Fruit fly (Drosophila melanogaster) whole organism, embryonic: ENCODE measurements around the gene CG16964.

ENCODE experiments used
- Asciz ChIP-seq: fragments of 200-800 bp; sonication (Bioruptor generic); optimal IDR thresholded peaks from 2 replicates; lab custom pipeline; 2017; ENCODE audit warnings: missing biosample characterization, mild to moderate bottlenecking, missing genetic modification characterization, missing genetic modification reagents
- Bdp1 ChIP-seq: fragments of 200-800 bp; sonication (Bioruptor generic); optimal IDR thresholded peaks from 3 replicates; lab custom pipeline; 2016; ENCODE audit warnings: missing biosample characterization, missing genetic modification characterization
- CG10979 ChIP-seq: fragments of 200-800 bp; sonication (Bioruptor generic); optimal IDR thresholded peaks from 2 replicates; lab custom pipeline; 2018; ENCODE audit warnings: missing biosample characterization, mild to moderate bottlenecking, missing genetic modification characterization, moderate library complexity
- CG11504 ChIP-seq: fragments of 200-800 bp; sonication (Bioruptor generic); optimal IDR thresholded peaks from 3 replicates; lab custom pipeline; 2019; ENCODE audit warnings: missing biosample characterization, mild to moderate bottlenecking, missing genetic modification characterization, moderate library complexity
- CG12071 ChIP-seq: fragments of 200-800 bp; sonication (Bioruptor generic); optimal IDR thresholded peaks from 3 replicates; lab custom pipeline; 2018; ENCODE audit warnings: missing biosample characterization, mild to moderate bottlenecking, missing genetic modification characterization
- CG13296 ChIP-seq: fragments of 200-800 bp; sonication (Bioruptor generic); optimal IDR thresholded peaks from 3 replicates; lab custom pipeline; 2018; ENCODE audit warnings: missing biosample characterization, mild to moderate bottlenecking, missing genetic modification characterization
- CG13424 ChIP-seq: fragments of 200-800 bp; sonication (Bioruptor generic); optimal IDR thresholded peaks from 2 replicates; lab custom pipeline; 2019; ENCODE audit warnings: missing biosample characterization, mild to moderate bottlenecking, missing genetic modification characterization, moderate library complexity
- CG14860 ChIP-seq: fragments of 200-800 bp; sonication (Bioruptor generic); IDR thresholded peaks from 3 replicates; pipeline ENCODE4 v1.3.6; 2022; ENCODE audit warnings: missing biosample characterization, missing genetic modification characterization; ENCODE audit not compliant: partially characterized antibody
- CG14965 ChIP-seq: fragments of 200-800 bp; sonication (Bioruptor generic); optimal IDR thresholded peaks from 2 replicates; lab custom pipeline; 2016; ENCODE audit warnings: missing biosample characterization, missing genetic modification characterization, borderline replicate concordance
- CG15514 ChIP-seq: fragments of 200-800 bp; sonication (Bioruptor generic); optimal IDR thresholded peaks from 3 replicates; lab custom pipeline; 2017; ENCODE audit warnings: missing biosample characterization, missing genetic modification characterization, mild to moderate bottlenecking, moderate library complexity, missing genetic modification reagents
- CG17802 ChIP-seq: fragments of 200-800 bp; sonication (Bioruptor generic); optimal IDR thresholded peaks from 2 replicates; lab custom pipeline; 2018; ENCODE audit warnings: missing biosample characterization, mild to moderate bottlenecking, missing genetic modification characterization, moderate library complexity
- CG18599 ChIP-seq: fragments of 200-800 bp; sonication (Bioruptor generic); optimal IDR thresholded peaks from 3 replicates; lab custom pipeline; 2017; ENCODE audit warnings: missing biosample characterization, missing genetic modification characterization, mild to moderate bottlenecking, moderate library complexity, missing genetic modification reagents
- CG31224 ChIP-seq: fragments of 200-800 bp; sonication (Bioruptor generic); IDR thresholded peaks from 2 replicates; pipeline ENCODE4 v1.3.6; 2022; ENCODE audit warnings: missing biosample characterization, missing genetic modification characterization
- CG3163 ChIP-seq: fragments of 200-800 bp; sonication (Bioruptor generic); optimal IDR thresholded peaks from 3 replicates; lab custom pipeline; 2016; ENCODE audit warnings: missing biosample characterization, missing genetic modification characterization
- CG32532 ChIP-seq: fragments of 200-800 bp; sonication (Bioruptor generic); IDR thresholded peaks from 2 replicates; pipeline ENCODE4 v1.3.6; 2022; ENCODE audit warnings: missing biosample characterization, missing genetic modification characterization
- CG3281 ChIP-seq: fragments of 200-800 bp; sonication (Bioruptor generic); optimal IDR thresholded peaks from 3 replicates; lab custom pipeline; 2017; ENCODE audit warnings: missing biosample characterization, mild to moderate bottlenecking, missing genetic modification characterization
- CG34376 ChIP-seq: fragments of 200-800 bp; sonication (Bioruptor generic); optimal IDR thresholded peaks from 2 replicates; lab custom pipeline; 2018; ENCODE audit warnings: missing biosample characterization, mild to moderate bottlenecking, missing genetic modification characterization
- CG4404 ChIP-seq: fragments of 200-800 bp; sonication (Bioruptor generic); IDR thresholded peaks from 2 replicates; pipeline ENCODE4 v1.3.6; 2022; ENCODE audit warnings: missing biosample characterization, missing genetic modification characterization
- CG5180 ChIP-seq: fragments of 200-800 bp; sonication (Bioruptor generic); optimal IDR thresholded peaks from 3 replicates; lab custom pipeline; 2017; ENCODE audit warnings: missing biosample characterization, missing genetic modification characterization, mild to moderate bottlenecking, moderate library complexity, missing genetic modification reagents
- CG6765 ChIP-seq: fragments of 200-800 bp; sonication (Bioruptor generic); optimal IDR thresholded peaks from 3 replicates; lab custom pipeline; 2017; ENCODE audit warnings: missing biosample characterization, mild to moderate bottlenecking, missing genetic modification characterization
- CTCF ChIP-seq: fragments of 200-800 bp; sonication (Bioruptor generic); optimal IDR thresholded peaks from 2 replicates; lab custom pipeline; 2017; ENCODE audit warnings: missing biosample characterization, mild to moderate bottlenecking, missing genetic modification characterization, moderate library complexity
- Deaf1 ChIP-seq: fragments of 200-800 bp; optimal IDR thresholded peaks from 3 replicates; lab custom pipeline; 2019; ENCODE audit warnings: missing biosample characterization, mild to moderate bottlenecking, missing genetic modification characterization, moderate library complexity
- E2f2 ChIP-seq: fragments of 200-800 bp; sonication (Bioruptor generic); IDR thresholded peaks from 2 replicates; pipeline ENCODE4 v1.3.6; 2022; ENCODE audit warnings: missing biosample characterization, missing genetic modification characterization
- Fer1 ChIP-seq: fragments of 200-800 bp; sonication (Bioruptor generic); optimal IDR thresholded peaks from 2 replicates; lab custom pipeline; 2017; ENCODE audit warnings: missing biosample characterization, mild to moderate bottlenecking, missing genetic modification characterization
- Gsc ChIP-seq: fragments of 200-800 bp; sonication (Bioruptor generic); IDR thresholded peaks from 2 replicates; pipeline ENCODE4 v1.3.6; 2022; ENCODE audit warnings: missing biosample characterization, missing genetic modification characterization
- Meics ChIP-seq: fragments of 200-800 bp; sonication (Bioruptor generic); optimal IDR thresholded peaks from 2 replicates; lab custom pipeline; 2017; ENCODE audit warnings: missing biosample characterization, mild to moderate bottlenecking, missing genetic modification characterization
- Nf-YB ChIP-seq: fragments of 200-800 bp; sonication (Bioruptor generic); optimal IDR thresholded peaks from 3 replicates; lab custom pipeline; 2019; ENCODE audit warnings: missing biosample characterization, mild to moderate bottlenecking, missing genetic modification characterization, moderate library complexity
- ab ChIP-seq: fragments of 200-800 bp; sonication (Bioruptor generic); optimal IDR thresholded peaks from 2 replicates; lab custom pipeline; 2016; ENCODE audit warnings: missing biosample characterization, missing genetic modification characterization
- ash1 ChIP-seq: fragments of 200-800 bp; sonication (Bioruptor generic); optimal IDR thresholded peaks from 2 replicates; lab custom pipeline; 2018; ENCODE audit warnings: missing biosample characterization, mild to moderate bottlenecking, missing genetic modification characterization
- disco-r ChIP-seq: fragments of 200-800 bp; sonication (Bioruptor generic); optimal IDR thresholded peaks from 2 replicates; lab custom pipeline; 2016; ENCODE audit warnings: missing biosample characterization, missing genetic modification characterization
- dmrt11E ChIP-seq: fragments of 200-800 bp; sonication (Bioruptor generic); optimal IDR thresholded peaks from 3 replicates; lab custom pipeline; 2018; ENCODE audit warnings: missing biosample characterization, mild to moderate bottlenecking, missing genetic modification characterization, moderate library complexity
- gce ChIP-seq: fragments of 200-800 bp; sonication (Bioruptor generic); IDR thresholded peaks from 3 replicates; pipeline ENCODE4 v1.3.6; 2022; ENCODE audit warnings: missing biosample characterization, missing genetic modification characterization
- kah ChIP-seq: fragments of 200-800 bp; sonication (Bioruptor generic); optimal IDR thresholded peaks from 2 replicates; lab custom pipeline; 2018; ENCODE audit warnings: missing biosample characterization, mild to moderate bottlenecking, missing genetic modification characterization
- lab ChIP-seq: fragments of 200-800 bp; sonication (Bioruptor generic); optimal IDR thresholded peaks from 3 replicates; lab custom pipeline; 2017; ENCODE audit warnings: missing biosample characterization, missing genetic modification characterization, mild to moderate bottlenecking, moderate library complexity, missing genetic modification reagents
- mld ChIP-seq: fragments of 200-800 bp; sonication (Bioruptor generic); IDR thresholded peaks from 3 replicates; pipeline ENCODE4 v1.3.6; 2022; ENCODE audit warnings: missing biosample characterization, missing genetic modification characterization; ENCODE audit not compliant: partially characterized antibody
- oc ChIP-seq: fragments of 200-800 bp; sonication (Bioruptor generic); optimal IDR thresholded peaks from 2 replicates; lab custom pipeline; 2018; ENCODE audit warnings: missing biosample characterization, mild to moderate bottlenecking, missing genetic modification characterization, moderate library complexity
- onecut ChIP-seq: fragments of 200-800 bp; sonication (Bioruptor generic); IDR thresholded peaks from 2 replicates; pipeline ENCODE4 v1.3.6; 2022; ENCODE audit warnings: missing biosample characterization, missing genetic modification characterization
- otp ChIP-seq: fragments of 200-800 bp; sonication (Bioruptor generic); IDR thresholded peaks from 3 replicates; pipeline ENCODE4, ENCODE4 v1.3.6; 2022; ENCODE audit warnings: missing biosample characterization, missing genetic modification characterization
- scrt ChIP-seq: fragments of 200-800 bp; sonication (Bioruptor generic); optimal IDR thresholded peaks from 2 replicates; lab custom pipeline; 2018; ENCODE audit warnings: missing biosample characterization, mild to moderate bottlenecking, missing genetic modification characterization, moderate library complexity
- sens-2 ChIP-seq: fragments of 200-800 bp; sonication (Bioruptor generic); IDR thresholded peaks from 2 replicates; pipeline ENCODE4 v1.3.6; 2022; ENCODE audit warnings: missing biosample characterization, missing genetic modification characterization
- sob ChIP-seq: fragments of 200-800 bp; sonication (Bioruptor generic); IDR thresholded peaks from 2 replicates; pipeline ENCODE4 v1.3.6; 2022; ENCODE audit warnings: missing biosample characterization, missing genetic modification characterization
- sr ChIP-seq: fragments of 200-800 bp; sonication (Bioruptor generic); IDR thresholded peaks from 3 replicates; pipeline ENCODE4 v1.3.6; 2022; ENCODE audit warnings: missing biosample characterization, missing genetic modification characterization
- stwl ChIP-seq: fragments of 200-800 bp; sonication (Bioruptor generic); optimal IDR thresholded peaks from 3 replicates; lab custom pipeline; 2018; ENCODE audit warnings: missing biosample characterization, mild to moderate bottlenecking, missing genetic modification characterization, moderate library complexity
- tll ChIP-seq, 2 experiments: fragments of 200-800 bp in 1 of 2; fragments of >200 bp in 1 of 2; sonication (Bioruptor generic) in 1 of 2; optimal IDR thresholded peaks; 2 replicates each; lab custom pipeline; 2017 to 2019; ENCODE audit warnings: missing biosample characterization in 2 of 2, missing genetic modification characterization in 2 of 2, mild to moderate bottlenecking in 1 of 2, moderate library complexity in 1 of 2

CG16964 gene

DNA sequence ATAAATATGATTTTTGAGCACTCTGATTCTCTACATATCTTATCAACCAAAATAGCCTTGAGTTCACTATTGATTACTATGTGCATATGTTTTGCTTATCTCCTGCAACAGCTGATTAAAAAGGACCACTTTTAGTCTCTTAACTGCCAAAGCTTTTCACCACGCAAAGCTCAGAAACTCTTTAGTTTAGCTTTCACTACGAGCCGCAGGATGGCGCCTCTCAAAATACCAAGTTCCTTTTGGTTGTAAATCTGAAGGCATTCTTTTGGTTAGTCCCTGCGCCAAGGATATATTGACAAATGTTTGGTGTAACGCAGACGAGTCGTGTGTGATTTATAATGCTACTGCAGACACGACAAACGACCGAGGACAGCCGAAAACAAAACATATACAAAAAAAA is 43.6 kb upstream of the CG16964 start:
- TF ChIP-seq mld (GFP tag; lab: Robert Waterston, UW), result no peak
- TF ChIP-seq CG15514 (GFP tag; lab: Kevin White, UChicago), result peak; percentile 1
- TF ChIP-seq tll (GFP tag; optimal IDR thresholded peaks at IDR 0.05; lab: Kevin White, UChicago), result no peak
- TF ChIP-seq sob (GFP tag; lab: Robert Waterston, UW), result no peak
- TF ChIP-seq sens-2, result no peak
- TF ChIP-seq Fer1 (GFP tag; lab: Kevin White, UChicago), result peak; percentile 46
- TF ChIP-seq CG18599, result peak; percentile 11
- no peak for TF ChIP-seq E2f2 (GFP tag; lab: Robert Waterston, UW)
- TF ChIP-seq otp (GFP tag; lab: Robert Waterston, UW), result no peak
- peak; percentile 74 for TF ChIP-seq CG3163 (GFP tag; lab: Kevin White, UChicago)
- no peak for TF ChIP-seq kah (GFP tag; lab: Kevin White, UChicago)
- no peak for TF ChIP-seq stwl (tag; lab: Kevin White, UChicago)
- no peak for TF ChIP-seq sr (GFP tag; lab: Robert Waterston, UW)
- no peak for TF ChIP-seq ab (GFP tag; lab: Kevin White, UChicago)
- TF ChIP-seq disco-r (GFP tag; lab: Kevin White, UChicago), result no peak
- no peak for TF ChIP-seq CG4404 (GFP tag; lab: Robert Waterston, UW)
- TF ChIP-seq dmrt11E, result no peak
- no peak for TF ChIP-seq CG14860 (GFP tag; lab: Robert Waterston, UW)
- TF ChIP-seq CG12071, result peak; percentile 13
- peak; percentile 38 for TF ChIP-seq scrt (GFP tag; lab: Kevin White, UChicago)
- TF ChIP-seq CG13296 (GFP tag; lab: Kevin White, UChicago), result peak; percentile 20
- peak; percentile 2 for TF ChIP-seq CG6765 (GFP tag; lab: Kevin White, UChicago)
- no peak for TF ChIP-seq Gsc (GFP tag; lab: Robert Waterston, UW)
- peak; percentile 38 for TF ChIP-seq lab
- TF ChIP-seq CG34376 (GFP tag; lab: Kevin White, UChicago), result no peak
- peak; percentile 6 for TF ChIP-seq CG3281 (GFP tag; lab: Kevin White, UChicago)
- TF ChIP-seq onecut, result peak; percentile 25; the same call in 1 of the 2 replicates
- TF ChIP-seq Meics (GFP tag; lab: Kevin White, UChicago), result peak; percentile 1
- TF ChIP-seq CG31224, result no peak
- TF ChIP-seq CG32532 (GFP tag; lab: Robert Waterston, UW), result peak; percentile 14; the same call in 1 of the 2 replicates
- no peak for TF ChIP-seq CG17802 (tag; lab: Kevin White, UChicago)
- TF ChIP-seq CG10979 (tag; lab: Kevin White, UChicago), result no peak
- TF ChIP-seq CTCF (GFP tag; lab: Kevin White, UChicago), result peak; percentile 87
- TF ChIP-seq CG14965, result peak; percentile 91
- no peak for TF ChIP-seq Nf-YB (GFP tag; lab: Kevin White, UChicago)
- TF ChIP-seq ash1 (GFP tag; lab: Kevin White, UChicago), result no peak
- TF ChIP-seq, all 482 proteins: peak for 15

DNA sequence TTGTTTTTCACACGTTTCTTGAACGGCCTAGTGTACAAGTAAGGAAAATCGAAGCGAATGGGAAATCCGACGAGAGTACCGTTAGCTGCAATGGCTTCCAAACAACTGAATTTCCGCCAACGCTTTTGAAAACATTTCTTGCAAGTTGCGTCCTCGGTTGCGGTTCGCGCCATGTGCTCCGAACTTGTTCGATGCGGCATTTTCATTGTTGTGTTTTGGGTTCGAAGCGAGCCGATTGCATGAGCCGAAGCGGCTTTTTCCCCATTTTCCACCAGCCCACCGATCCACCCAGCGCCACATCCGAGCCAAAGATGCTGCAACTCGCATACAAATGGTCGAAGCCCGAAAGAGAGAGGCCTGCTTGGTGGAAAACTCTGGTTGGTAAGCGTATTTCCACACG is 19.3 kb upstream of the CG16964 start, which contains the start of gene Pde1c:
Pde1c (minus strand) TSS at position 109 of the 400 bp plus-strand sequence.
- no peak for TF ChIP-seq oc (tag; lab: Kevin White, UChicago)
- TF ChIP-seq gce (GFP tag; lab: Robert Waterston, UW), result no peak
- no peak for TF ChIP-seq CG31224
- TF ChIP-seq Asciz (GFP tag; lab: Kevin White, UChicago), result no peak
- TF ChIP-seq CG13424 (tag; lab: Kevin White, UChicago), result no peak
- TF ChIP-seq Deaf1 (tag; lab: Kevin White, UChicago), result peak; percentile 86
- peak; percentile 97 for TF ChIP-seq CG5180 (GFP tag; lab: Kevin White, UChicago)
- no peak for TF ChIP-seq Bdp1 (GFP tag; lab: Kevin White, UChicago)
- TF ChIP-seq CG11504, result no peak
- no peak for TF ChIP-seq CG3281 (GFP tag; lab: Kevin White, UChicago)
